Fruit fly (Drosophila melanogaster) whole organism, embryonic: ENCODE data around the gene CG43610.
A peak's percentile ranks its signal among the peaks of the same experiment; 100 is the strongest.

Experiments used
- Bteb2 ChIP-seq: fragments of 200-800 bp; sonication (Bioruptor generic); optimal IDR thresholded peaks from 2 replicates; lab custom pipeline; 2016; ENCODE audit warnings: missing biosample characterization, missing genetic modification characterization
- C15 ChIP-seq: fragments of 200-800 bp; sonication (Bioruptor generic); IDR thresholded peaks from 3 replicates; pipeline ENCODE4 v1.3.6; 2022; ENCODE audit warnings: missing biosample characterization, missing genetic modification characterization
- CG1233 ChIP-seq: fragments of 200-800 bp; sonication (Bioruptor generic); optimal IDR thresholded peaks from 4 replicates; lab custom pipeline; 2018; ENCODE audit warnings: missing biosample characterization, mild to moderate bottlenecking, missing genetic modification characterization
- CG12391 ChIP-seq: fragments of 200-800 bp; sonication (Bioruptor generic); optimal IDR thresholded peaks from 3 replicates; lab custom pipeline; 2018; ENCODE audit warnings: missing biosample characterization, mild to moderate bottlenecking, missing genetic modification characterization, moderate library complexity
- CG14860 ChIP-seq: fragments of 200-800 bp; sonication (Bioruptor generic); IDR thresholded peaks from 3 replicates; pipeline ENCODE4 v1.3.6; 2022; ENCODE audit warnings: missing biosample characterization, missing genetic modification characterization; ENCODE audit not compliant: partially characterized antibody
- CG1602 ChIP-seq: fragments of 200-800 bp; sonication (Bioruptor generic); optimal IDR thresholded peaks from 3 replicates; lab custom pipeline; 2016; ENCODE audit warnings: missing biosample characterization, missing genetic modification characterization
- CG17912 ChIP-seq: fragments of 200-800 bp; sonication (Bioruptor generic); optimal IDR thresholded peaks from 2 replicates; lab custom pipeline; 2018; ENCODE audit warnings: missing biosample characterization, mild to moderate bottlenecking, missing genetic modification characterization
- CG18262 ChIP-seq: fragments of 200-800 bp; optimal IDR thresholded peaks from 3 replicates; lab custom pipeline; 2019; ENCODE audit warnings: missing biosample characterization, mild to moderate bottlenecking, missing genetic modification characterization, moderate library complexity
- CG2116 ChIP-seq: fragments of 200-800 bp; sonication (Bioruptor generic); optimal IDR thresholded peaks from 3 replicates; lab custom pipeline; 2018; ENCODE audit warnings: missing biosample characterization, mild to moderate bottlenecking, missing genetic modification characterization
- CG2199 ChIP-seq: fragments of 200-800 bp; sonication (Bioruptor generic); IDR thresholded peaks from 3 replicates; pipeline ENCODE4 v1.3.6; 2022; ENCODE audit warnings: missing biosample characterization, missing genetic modification characterization
- CG5953 ChIP-seq: fragments of 200-800 bp; sonication (Bioruptor generic); IDR thresholded peaks from 2 replicates; pipeline ENCODE4 v1.3.6; 2022; ENCODE audit warnings: missing biosample characterization, missing genetic modification characterization
- CG8290 ChIP-seq, 3 experiments: fragments of 200-800 bp; sonication (Bioruptor generic); optimal IDR thresholded peaks; 2 replicates each; lab custom pipeline; 2016 to 2019; ENCODE audit warnings: missing biosample characterization in 3 of 3, missing genetic modification characterization in 3 of 3, mild to moderate bottlenecking in 2 of 3, moderate library complexity in 1 of 3
- CrebB ChIP-seq: fragments of 200-800 bp; sonication (Bioruptor generic); optimal IDR thresholded peaks from 3 replicates; lab custom pipeline; 2018; ENCODE audit warnings: missing biosample characterization, mild to moderate bottlenecking, missing genetic modification characterization
- Ets65A ChIP-seq: fragments of 200-800 bp; sonication (Bioruptor generic); peaks from one replicate; lab custom pipeline; 2016; ENCODE audit warnings: missing biosample characterization, missing genetic modification characterization
- HLH4C ChIP-seq: fragments of 200-800 bp; sonication (Bioruptor generic); IDR thresholded peaks from 3 replicates; pipeline ENCODE4 v1.3.6; 2022; ENCODE audit warnings: missing biosample characterization, missing genetic modification characterization; ENCODE audit not compliant: partially characterized antibody
- Jarid2 ChIP-seq: fragments of 200-800 bp; sonication (Bioruptor generic); optimal IDR thresholded peaks from 3 replicates; lab custom pipeline; 2017; ENCODE audit warnings: mild to moderate bottlenecking, missing biosample characterization, missing genetic modification reagents, missing genetic modification characterization
- Med ChIP-seq: fragments of 200-800 bp; sonication (Bioruptor generic); peaks from one replicate; lab custom pipeline; 2016; ENCODE audit warnings: missing biosample characterization, missing genetic modification characterization, mild to moderate bottlenecking, inconsistent platforms, moderate library complexity
- NFAT ChIP-seq: fragments of 200-800 bp; sonication (Bioruptor generic); IDR thresholded peaks from 2 replicates; pipeline ENCODE4 v1.3.6; 2022; ENCODE audit warnings: missing biosample characterization, missing genetic modification characterization
- Nf-YC ChIP-seq: fragments of 200-800 bp; optimal IDR thresholded peaks from 3 replicates; lab custom pipeline; 2019; ENCODE audit warnings: missing biosample characterization, mild to moderate bottlenecking, missing genetic modification characterization, moderate library complexity
- cg ChIP-seq: fragments of 200-800 bp; sonication (Bioruptor generic); optimal IDR thresholded peaks from 3 replicates; lab custom pipeline; 2019; ENCODE audit warnings: missing biosample characterization, mild to moderate bottlenecking, missing genetic modification characterization, moderate library complexity
- chif ChIP-seq, 2 experiments: fragments of 200-800 bp; sonication (Bioruptor generic); optimal IDR thresholded peaks; 3 replicates each; lab custom pipeline; 2016; ENCODE audit warnings: missing biosample characterization in 2 of 2, missing genetic modification characterization in 2 of 2
- chm ChIP-seq: fragments of 200-800 bp; sonication (Bioruptor generic); IDR thresholded peaks from 2 replicates; pipeline ENCODE4 v1.3.6; 2022; ENCODE audit warnings: missing biosample characterization, missing genetic modification characterization
- croc ChIP-seq: fragments of 200-800 bp; sonication (Bioruptor generic); conservative IDR thresholded peaks from 3 replicates; pipeline ENCODE4 v1.3.6; 2022; ENCODE audit warnings: missing biosample characterization, missing genetic modification characterization
- crol ChIP-seq: fragments of 200-800 bp; sonication (Bioruptor generic); IDR thresholded peaks from 2 replicates; pipeline ENCODE4 v1.3.6; 2022; ENCODE audit warnings: missing biosample characterization, missing genetic modification characterization
- da ChIP-seq: fragments of 200-800 bp; sonication (Bioruptor generic); optimal IDR thresholded peaks from 2 replicates; lab custom pipeline; 2016; ENCODE audit warnings: missing biosample characterization, missing genetic modification characterization
- dimm ChIP-seq: fragments of 200-800 bp; sonication (Bioruptor generic); IDR thresholded peaks from 2 replicates; pipeline ENCODE4 v1.3.6; 2022; ENCODE audit warnings: missing biosample characterization, missing genetic modification characterization
- dmrt11E ChIP-seq: fragments of 200-800 bp; sonication (Bioruptor generic); optimal IDR thresholded peaks from 3 replicates; lab custom pipeline; 2018; ENCODE audit warnings: missing biosample characterization, mild to moderate bottlenecking, missing genetic modification characterization, moderate library complexity
- dysf ChIP-seq: fragments of 200-800 bp; sonication (Bioruptor generic); IDR thresholded peaks from 3 replicates; pipeline ENCODE4 v1.3.6; 2022; ENCODE audit warnings: missing biosample characterization, missing genetic modification characterization
- en ChIP-seq: fragments of 200-800 bp; sonication (Bioruptor generic); optimal IDR thresholded peaks from 2 replicates; lab custom pipeline; 2016; ENCODE audit warnings: missing biosample characterization, missing genetic modification characterization
- esg ChIP-seq: fragments of 200-800 bp; sonication (Bioruptor generic); conservative IDR thresholded peaks from 2 replicates; pipeline ENCODE4 v1.3.6; 2022; ENCODE audit warnings: missing biosample characterization, missing genetic modification characterization
- fd64A ChIP-seq: fragments of 200-800 bp; sonication (Bioruptor generic); optimal IDR thresholded peaks from 3 replicates; lab custom pipeline; 2018; ENCODE audit warnings: missing biosample characterization, mild to moderate bottlenecking, missing genetic modification characterization
- gce ChIP-seq: fragments of 200-800 bp; sonication (Bioruptor generic); IDR thresholded peaks from 3 replicates; pipeline ENCODE4 v1.3.6; 2022; ENCODE audit warnings: missing biosample characterization, missing genetic modification characterization
- gem ChIP-seq: fragments of 200-800 bp; sonication (Bioruptor generic); optimal IDR thresholded peaks from 2 replicates; lab custom pipeline; 2019; ENCODE audit warnings: missing biosample characterization, mild to moderate bottlenecking, missing genetic modification characterization, moderate library complexity
- gsb-n ChIP-seq: fragments of 200-800 bp; sonication (Bioruptor generic); optimal IDR thresholded peaks from 3 replicates; lab custom pipeline; 2018; ENCODE audit warnings: missing biosample characterization, mild to moderate bottlenecking, missing genetic modification characterization
- ind ChIP-seq: fragments of 200-800 bp; sonication (Bioruptor generic); optimal IDR thresholded peaks from 3 replicates; lab custom pipeline; 2016; ENCODE audit warnings: missing biosample characterization, missing genetic modification characterization
- klu ChIP-seq: fragments of 200-800 bp; sonication (Bioruptor generic); IDR thresholded peaks from 2 replicates; pipeline ENCODE4 v1.3.6; 2022; ENCODE audit warnings: missing biosample characterization, missing genetic modification characterization
- lola ChIP-seq, 3 experiments: fragments of >200 bp in 2 of 3; fragments of 200-800 bp in 1 of 3; sonication (Bioruptor generic) in 1 of 3; optimal IDR thresholded peaks; 2 replicates each; lab custom pipeline; 2017 to 2019; ENCODE audit warnings: missing biosample characterization in 3 of 3, missing genetic modification characterization in 3 of 3, mild to moderate bottlenecking in 1 of 3, moderate library complexity in 1 of 3
- mirr ChIP-seq: fragments of 200-800 bp; sonication (Bioruptor generic); optimal IDR thresholded peaks from 3 replicates; lab custom pipeline; 2018; ENCODE audit warnings: missing biosample characterization, mild to moderate bottlenecking, missing genetic modification characterization
- nom ChIP-seq: fragments of 200-800 bp; sonication (Bioruptor generic); optimal IDR thresholded peaks from 2 replicates; lab custom pipeline; 2017; ENCODE audit warnings: missing biosample characterization, missing genetic modification characterization, mild to moderate bottlenecking, moderate library complexity, missing genetic modification reagents
- oc ChIP-seq: fragments of 200-800 bp; sonication (Bioruptor generic); optimal IDR thresholded peaks from 2 replicates; lab custom pipeline; 2018; ENCODE audit warnings: missing biosample characterization, mild to moderate bottlenecking, missing genetic modification characterization, moderate library complexity
- pros ChIP-seq: fragments of 200-800 bp; sonication (Bioruptor generic); optimal IDR thresholded peaks from 3 replicates; lab custom pipeline; 2019; ENCODE audit warnings: missing biosample characterization, mild to moderate bottlenecking, missing genetic modification characterization, moderate library complexity
- pzg ChIP-seq: fragments of 200-800 bp; sonication (Bioruptor generic); optimal IDR thresholded peaks from 3 replicates; lab custom pipeline; 2018; ENCODE audit warnings: missing biosample characterization, mild to moderate bottlenecking, missing genetic modification characterization, moderate library complexity
- salm ChIP-seq: fragments of 200-800 bp; sonication (Bioruptor generic); optimal IDR thresholded peaks from 2 replicates; lab custom pipeline; 2018; ENCODE audit warnings: missing biosample characterization, mild to moderate bottlenecking, missing genetic modification characterization
- sd ChIP-seq: fragments of 200-800 bp; sonication (Bioruptor generic); optimal IDR thresholded peaks from 3 replicates; lab custom pipeline; 2018; ENCODE audit warnings: missing biosample characterization, mild to moderate bottlenecking, missing genetic modification characterization, moderate library complexity
- sisA ChIP-seq: fragments of 200-800 bp; sonication (Bioruptor generic); IDR thresholded peaks from 2 replicates; pipeline ENCODE4 v1.3.6; 2022; ENCODE audit warnings: missing biosample characterization, missing genetic modification characterization
- so ChIP-seq: fragments of 200-800 bp; sonication (Bioruptor generic); IDR thresholded peaks from 3 replicates; pipeline ENCODE4 v1.3.6; 2022; ENCODE audit warnings: missing biosample characterization, missing genetic modification characterization
- unc-4 ChIP-seq: fragments of 200-800 bp; sonication (Bioruptor generic); IDR thresholded peaks from 2 replicates; pipeline ENCODE4 v1.3.6; 2022; ENCODE audit warnings: missing biosample characterization, missing genetic modification characterization; ENCODE audit not compliant: partially characterized antibody
- vvl ChIP-seq: fragments of 200-800 bp; sonication (Bioruptor generic); IDR thresholded peaks from 2 replicates; pipeline ENCODE4 v1.3.6; 2022; ENCODE audit warnings: missing biosample characterization, missing genetic modification characterization
- zfh2 ChIP-seq: fragments of 200-800 bp; sonication (Bioruptor generic); optimal IDR thresholded peaks from 2 replicates; lab custom pipeline; 2016; ENCODE audit warnings: missing biosample characterization, missing genetic modification characterization

The CG43610 gene

dm6 chr2L:6774853-6775252 is 24.1 kb upstream of the CG43610 start (continued):
- TF ChIP-seq da (no peak), unc-4 (GFP tag; lab: Robert Waterston, UW) (peak; percentile 68), HLH4C (GFP tag; lab: Robert Waterston, UW) (0 out of 3 replicates have a peak, but pooled peaks have one; percentile 34)

DNA sequence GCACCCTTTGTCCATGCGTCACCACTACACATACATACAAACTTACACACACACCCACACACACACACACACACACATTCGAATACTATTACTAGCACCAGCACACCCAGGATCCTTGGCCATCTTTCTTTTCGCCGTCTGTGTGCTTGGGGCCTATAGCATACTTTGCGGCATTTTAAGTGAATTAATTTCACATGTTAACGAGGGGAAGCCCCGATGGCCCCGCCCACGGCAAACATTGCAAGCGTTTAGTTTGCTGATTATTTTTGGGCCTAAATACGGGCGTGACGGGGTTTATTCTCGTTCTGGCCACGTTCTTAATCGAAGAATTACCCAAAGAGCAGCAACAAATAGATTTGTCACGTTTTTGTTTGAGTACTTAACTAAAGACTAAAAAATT is 15.6 kb upstream of the CG43610 start:
- TF ChIP-seq CG12391 (tag; lab: Kevin White, UChicago), result no peak
- TF ChIP-seq sd (tag; lab: Kevin White, UChicago), result no peak
- TF ChIP-seq klu (GFP tag; lab: Robert Waterston, UW), result no peak
- TF ChIP-seq CG8290 (GFP tag; optimal IDR thresholded peaks at IDR 0.05; lab: Kevin White, UChicago), result no peak
- TF ChIP-seq CG8290 (tag; optimal IDR thresholded peaks at IDR 0.05; lab: Kevin White, UChicago), result no peak
- TF ChIP-seq Nf-YC (tag; lab: Kevin White, UChicago), result no peak
- TF ChIP-seq Bteb2 (GFP tag; lab: Kevin White, UChicago), result no peak
- TF ChIP-seq gsb-n (tag; lab: Kevin White, UChicago), result no peak
- peak; percentile 59 for TF ChIP-seq crol (GFP tag; lab: Robert Waterston, UW)
- TF ChIP-seq en (GFP tag; lab: Kevin White, UChicago), result no peak
- no peak for TF ChIP-seq Jarid2 (GFP tag; lab: Kevin White, UChicago)
- no peak for TF ChIP-seq CG14860
- peak; percentile 38 for TF ChIP-seq cg (GFP tag; lab: Kevin White, UChicago)
- no peak for TF ChIP-seq CG1602 (GFP tag; lab: Kevin White, UChicago)
- no peak for TF ChIP-seq CG18262 (tag; lab: Kevin White, UChicago)
- TF ChIP-seq CG2116, result no peak
- TF ChIP-seq CrebB (tag; lab: Kevin White, UChicago), result no peak
- no peak for TF ChIP-seq CG1233
- no peak for TF ChIP-seq CG5953 (GFP tag; lab: Robert Waterston, UW)
- TF ChIP-seq lola (GFP tag; optimal IDR thresholded peaks at IDR 0.05; lab: Kevin White, UChicago), result no peak
- TF ChIP-seq chm, result no peak
- no peak for TF ChIP-seq pros (GFP tag; lab: Kevin White, UChicago)
- TF ChIP-seq chif (GFP tag; optimal IDR thresholded peaks at IDR 0.05; lab: Kevin White, UChicago), result no peak
- TF ChIP-seq HLH4C (GFP tag; lab: Robert Waterston, UW), result 0 out of 3 replicates have a peak, but pooled peaks have one; percentile 13
- TF ChIP-seq sisA (GFP tag; lab: Robert Waterston, UW), result no peak
- no peak for TF ChIP-seq gem (tag; lab: Kevin White, UChicago)
- 0 out of 3 replicates have a peak, but pooled peaks have one; percentile 35 for TF ChIP-seq gce (GFP tag; lab: Robert Waterston, UW)
- peak; percentile 10; the same call in 1 of the 2 replicates for TF ChIP-seq vvl (GFP tag; lab: Robert Waterston, UW)
- no peak for TF ChIP-seq fd64A (GFP tag; lab: Kevin White, UChicago)
- no peak for TF ChIP-seq oc (tag; lab: Kevin White, UChicago)
- TF ChIP-seq dmrt11E (tag; lab: Kevin White, UChicago), result no peak
- TF ChIP-seq mirr (GFP tag; lab: Kevin White, UChicago), result no peak
- TF ChIP-seq esg, result no peak
- no peak for TF ChIP-seq so (GFP tag; lab: Robert Waterston, UW)
- no peak for TF ChIP-seq ind (GFP tag; lab: Kevin White, UChicago)
- TF ChIP-seq nom (GFP tag; lab: Kevin White, UChicago), result no peak
- no peak for TF ChIP-seq dimm (GFP tag; lab: Robert Waterston, UW)
- TF ChIP-seq Med (GFP tag; lab: Kevin White, UChicago), result peak; percentile 39
- no peak for TF ChIP-seq salm (tag; lab: Kevin White, UChicago)
- peak; percentile 16 for TF ChIP-seq Ets65A (GFP tag; lab: Kevin White, UChicago)
- no peak for TF ChIP-seq CG17912 (GFP tag; lab: Kevin White, UChicago)
- no peak for TF ChIP-seq NFAT (GFP tag; lab: Robert Waterston, UW)
- TF ChIP-seq dysf (GFP tag; lab: Robert Waterston, UW), result peak; percentile 23; the same call in 1 of the 3 replicates
- TF ChIP-seq C15 (GFP tag; lab: Robert Waterston, UW), result no peak
- no peak for TF ChIP-seq pzg (GFP tag; lab: Kevin White, UChicago)
- TF ChIP-seq CG2199 (GFP tag; lab: Robert Waterston, UW), result 0 out of 3 replicates have a peak, but pooled peaks have one; percentile 31
- TF ChIP-seq zfh2 (GFP tag; lab: Kevin White, UChicago), result no peak
- TF ChIP-seq croc, result no peak
